Worm (Caenorhabditis elegans) whole organism, midembryonic: ENCODE results near the gene dmsr-16.

Experiments used
- T22C8.4 ChIP-seq: fragments of 200-800 bp; sonication (Bioruptor generic); IDR thresholded peaks from 2 replicates; pipeline ENCODE4 v1.3.6; 2022; ENCODE audit warnings: missing genetic modification characterization, missing compliant biosample characterization
- cog-1 ChIP-seq: sonication (generic microtip); optimal IDR thresholded peaks from 2 replicates; lab custom pipeline; 2016; ENCODE audit warnings: missing genetic modification characterization, missing compliant biosample characterization
- flt-1 ChIP-seq: fragments of 200-800 bp; sonication (Bioruptor generic); IDR thresholded peaks from 2 replicates; pipeline ENCODE4 v1.3.6; 2022; ENCODE audit warnings: missing genetic modification characterization, missing compliant biosample characterization
- klf-2 ChIP-seq: fragments of 200-800 bp; sonication (Bioruptor generic); conservative IDR thresholded peaks from 2 replicates; pipeline ENCODE4 v1.3.6; 2022; ENCODE audit warnings: missing genetic modification reagents, missing genetic modification characterization, missing compliant biosample characterization
- med-1 ChIP-seq: sonication (generic microtip); optimal IDR thresholded peaks from 2 replicates; lab custom pipeline; 2017; ENCODE audit warnings: missing genetic modification characterization, mild to moderate bottlenecking, missing compliant biosample characterization, antibody characterized with exemption, missing genetic modification reagents; ENCODE audit not compliant: insufficient read depth
- ref-1 ChIP-seq: fragments of 200-800 bp; sonication (Bioruptor generic); conservative IDR thresholded peaks from 2 replicates; pipeline ENCODE4 v1.3.6; 2022; ENCODE audit warnings: missing genetic modification reagents, missing genetic modification characterization, missing compliant biosample characterization
- tab-1 ChIP-seq: fragments of 200-800 bp; sonication (Bioruptor generic); IDR thresholded peaks from 2 replicates; pipeline ENCODE4 v1.3.6; 2022; ENCODE audit warnings: missing genetic modification characterization, missing compliant biosample characterization
- ztf-23 ChIP-seq: fragments of 200-800 bp; sonication (Bioruptor generic); IDR thresholded peaks from 2 replicates; pipeline ENCODE4 v1.3.6; 2022; ENCODE audit warnings: missing genetic modification reagents, missing genetic modification characterization, missing compliant biosample characterization
- ztf-29 ChIP-seq: fragments of 200-800 bp; sonication (Bioruptor generic); IDR thresholded peaks from 2 replicates; pipeline ENCODE4 v1.3.6; 2022; ENCODE audit warnings: missing genetic modification reagents, missing genetic modification characterization, missing compliant biosample characterization

Gene dmsr-16

DNA sequence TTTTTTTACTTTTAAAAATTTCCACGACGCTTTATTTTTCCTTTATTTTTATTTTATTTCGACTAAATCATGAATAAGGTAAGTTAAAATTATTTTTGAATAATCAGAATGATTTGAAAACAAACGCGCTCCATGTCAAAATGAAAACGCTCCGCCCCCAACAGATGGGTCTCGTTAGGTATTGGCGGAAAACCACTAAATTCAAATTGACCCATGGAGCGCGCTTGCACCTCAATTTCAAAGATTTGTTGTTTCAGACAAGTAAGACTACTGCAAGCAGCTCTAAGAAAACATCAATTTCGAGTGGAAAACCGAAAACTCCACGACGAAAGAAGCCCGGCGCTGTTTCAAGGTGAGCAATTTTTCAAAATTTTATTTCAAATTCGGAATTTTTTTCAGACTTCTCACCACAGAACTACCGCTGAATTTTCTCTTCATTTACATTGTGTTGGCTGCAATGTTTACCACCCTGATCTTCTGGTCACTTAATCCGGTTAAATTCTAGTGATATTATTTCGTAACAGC is 20.9 kb downstream of the dmsr-16 start, which contains the start of gene ZC404.2:
TSS of gene ZC404.2 (plus strand) at position 47 of the 525 bp plus-strand sequence.
- no peak for TF ChIP-seq ztf-29 (GFP tag; lab: Robert Waterston, UW)
- no peak for TF ChIP-seq cog-1 (tag; lab: Kevin White, UChicago)
- no peak for TF ChIP-seq flt-1 (GFP tag; lab: Robert Waterston, UW)
- no peak for TF ChIP-seq ztf-23 (GFP tag; lab: Robert Waterston, UW)
- TF ChIP-seq ref-1 = no peak
- TF ChIP-seq T22C8.4 (GFP tag; lab: Robert Waterston, UW) = no peak
- no peak for TF ChIP-seq tab-1
- no peak for TF ChIP-seq med-1 (GFP tag; lab: Kevin White, UChicago)
- no peak for TF ChIP-seq klf-2 (GFP tag; lab: Robert Waterston, UW)

DNA sequence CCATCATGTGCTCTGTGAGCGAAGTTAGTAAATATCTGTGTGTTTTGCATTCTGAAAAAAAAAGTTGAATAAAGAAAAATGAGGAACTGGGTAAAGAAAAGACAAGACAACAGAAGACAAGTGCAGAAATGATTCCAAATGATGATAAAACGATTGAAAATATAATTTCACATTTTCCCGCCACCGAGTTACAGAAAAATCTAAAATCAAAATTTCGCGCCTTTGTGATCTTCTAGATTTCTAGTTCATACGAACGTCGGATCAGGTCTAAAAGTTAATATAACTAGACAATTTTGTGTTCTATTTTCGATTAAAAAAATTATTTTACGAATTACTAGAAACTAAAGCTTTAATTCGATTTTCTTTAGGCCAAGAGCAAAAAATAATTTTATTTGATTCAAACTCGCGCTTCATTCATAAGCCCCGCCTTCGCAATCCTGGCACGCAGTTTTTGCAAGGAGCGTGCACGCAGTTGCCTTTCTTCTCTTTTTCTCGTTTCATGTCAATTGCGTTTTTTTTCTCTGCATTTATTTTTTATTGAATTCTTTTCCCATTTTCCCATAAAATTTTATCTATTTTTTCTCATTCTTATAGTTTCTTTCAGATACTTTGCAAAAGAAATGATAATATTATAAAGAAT is 23.9 kb downstream of the dmsr-16 start, which contains the start of the genes spn-4 and spe-39:
TSS of gene spn-4 (minus strand) at position 51 of the 640 bp plus-strand sequence.
TSS of gene spe-39 (plus strand) at position 599 of the 640 bp plus-strand sequence.
- peak; percentile 72 for TF ChIP-seq med-1 (GFP tag; lab: Kevin White, UChicago)
- TF ChIP-seq ztf-29 (GFP tag; lab: Robert Waterston, UW) = peak; percentile 48; the same call in 1 of the 2 replicates
- TF ChIP-seq flt-1 (GFP tag; lab: Robert Waterston, UW) = peak; percentile 62
- TF ChIP-seq cog-1 (tag; lab: Kevin White, UChicago) = no peak
- TF ChIP-seq klf-2 (GFP tag; lab: Robert Waterston, UW) = 0 out of 2 replicates have a peak, but pooled peaks have one; percentile 50
- TF ChIP-seq ref-1 = no peak
- TF ChIP-seq ztf-23 (GFP tag; lab: Robert Waterston, UW) = peak; percentile 51; the same call in 1 of the 2 replicates
- peak; percentile 66; the same call in 1 of the 2 replicates for TF ChIP-seq tab-1
- TF ChIP-seq T22C8.4 (GFP tag; lab: Robert Waterston, UW) = no peak

DNA sequence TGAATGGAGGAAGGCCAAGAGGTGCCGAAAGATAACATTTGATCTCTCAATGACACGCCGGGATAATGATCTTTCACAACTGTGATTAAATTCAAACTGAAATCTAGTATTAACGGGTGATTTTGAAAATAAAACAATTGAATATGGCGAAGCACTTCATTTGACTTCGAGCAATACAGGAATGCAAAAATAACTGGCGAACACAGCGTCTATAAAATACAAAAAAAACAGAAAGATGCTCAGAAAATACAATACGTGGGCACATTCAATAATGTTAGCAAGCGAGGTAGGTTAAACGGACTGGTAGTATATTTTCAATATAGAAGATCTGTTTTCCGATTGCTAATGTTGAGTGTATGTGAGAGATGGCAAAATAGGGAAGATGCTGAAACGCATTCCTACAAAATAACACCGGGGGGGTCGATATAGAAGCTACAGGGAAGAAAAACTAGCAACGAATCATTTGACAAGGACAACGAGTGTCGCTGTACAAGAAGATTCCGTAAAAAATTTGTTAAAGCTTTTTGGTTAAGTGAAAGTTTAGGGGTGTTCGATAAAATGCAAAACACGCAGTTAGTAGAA is 25.7 kb downstream of the dmsr-16 start:
- no peak for TF ChIP-seq klf-2 (GFP tag; lab: Robert Waterston, UW)
- no peak for TF ChIP-seq ref-1
- no peak for TF ChIP-seq flt-1 (GFP tag; lab: Robert Waterston, UW)

DNA sequence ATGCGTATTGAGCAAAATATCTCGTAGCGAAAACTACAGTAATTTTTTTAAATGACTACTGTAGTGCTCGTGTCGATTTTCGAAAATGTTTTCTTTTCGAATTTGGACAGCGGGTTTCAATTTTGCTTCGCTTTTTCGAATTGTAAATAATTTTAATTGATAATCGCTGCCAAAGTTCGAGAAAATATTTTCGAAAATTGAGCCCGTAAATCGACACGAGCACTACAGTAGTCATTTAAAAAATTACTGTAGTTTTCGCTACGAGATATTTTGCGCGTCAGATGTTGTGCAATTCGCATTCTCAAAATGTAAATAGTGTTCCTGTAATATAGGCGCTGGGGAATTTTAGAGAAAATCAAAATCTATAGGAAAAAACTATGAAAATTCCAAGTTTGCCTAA is 26.6 kb downstream of the dmsr-16 start:
- no peak for TF ChIP-seq flt-1 (GFP tag; lab: Robert Waterston, UW)
- TF ChIP-seq T22C8.4 (GFP tag; lab: Robert Waterston, UW) = no peak
- TF ChIP-seq ref-1 = no peak
- no peak for TF ChIP-seq ztf-23 (GFP tag; lab: Robert Waterston, UW)
- no peak for TF ChIP-seq klf-2 (GFP tag; lab: Robert Waterston, UW)
- no peak for TF ChIP-seq tab-1
- TF ChIP-seq med-1 (GFP tag; lab: Kevin White, UChicago) = no peak
- TF ChIP-seq ztf-29 (GFP tag; lab: Robert Waterston, UW) = no peak
- no peak for TF ChIP-seq cog-1 (tag; lab: Kevin White, UChicago)

DNA sequence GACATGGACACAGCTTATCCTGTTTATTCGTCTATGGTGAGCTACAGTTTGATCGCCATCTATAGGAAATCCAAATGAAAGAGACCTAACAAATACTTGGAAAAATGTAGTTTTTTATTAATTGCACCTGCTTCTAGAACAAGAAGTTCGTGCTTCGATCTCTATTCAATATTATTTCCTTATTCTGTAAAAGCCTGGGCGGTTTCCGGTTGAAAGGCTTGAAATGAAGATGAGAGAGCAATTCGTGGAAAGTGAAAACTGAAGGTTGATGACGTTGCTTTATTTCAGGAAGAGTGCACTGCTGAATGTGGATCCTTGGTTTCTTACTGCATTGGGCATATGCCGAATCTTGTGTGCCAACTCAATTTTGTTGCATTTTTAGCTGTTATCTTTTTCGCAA is 28.2 kb downstream of the dmsr-16 start:
- TF ChIP-seq tab-1 (no peak), flt-1 (GFP tag; lab: Robert Waterston, UW) (no peak), cog-1 (tag; lab: Kevin White, UChicago) (no peak), klf-2 (GFP tag; lab: Robert Waterston, UW) (no peak), ztf-23 (GFP tag; lab: Robert Waterston, UW) (no peak), T22C8.4 (GFP tag; lab: Robert Waterston, UW) (no peak)

DNA sequence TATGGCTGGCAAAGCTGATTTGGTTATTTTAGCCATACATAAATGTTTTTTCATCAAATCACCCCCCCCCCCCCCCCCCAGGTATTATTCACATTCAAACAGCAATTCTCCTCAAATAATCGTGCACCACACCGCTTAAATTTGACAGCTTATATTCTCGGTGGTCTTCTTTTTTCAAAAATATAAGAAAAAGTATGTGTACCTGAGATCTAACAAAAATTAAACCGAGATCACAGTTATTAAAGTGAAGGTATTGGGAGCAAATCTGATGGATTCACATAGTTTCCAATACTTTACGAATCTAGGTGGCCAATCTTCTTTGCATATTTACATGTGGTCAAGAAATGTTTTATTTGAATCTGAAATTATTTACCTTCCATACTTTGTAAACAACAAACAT is 28.7 kb downstream of the dmsr-16 start, which contains the start of gene ZC404.15:
TSS of gene ZC404.15 (plus strand) at position 301 of the 400 bp plus-strand sequence.
- TF ChIP-seq ztf-29 (GFP tag; lab: Robert Waterston, UW) = no peak
- no peak for TF ChIP-seq cog-1 (tag; lab: Kevin White, UChicago)
- TF ChIP-seq flt-1 (GFP tag; lab: Robert Waterston, UW) = no peak
- TF ChIP-seq tab-1 = no peak
- no peak for TF ChIP-seq T22C8.4 (GFP tag; lab: Robert Waterston, UW)
- TF ChIP-seq ztf-23 (GFP tag; lab: Robert Waterston, UW) = no peak
- no peak for TF ChIP-seq klf-2 (GFP tag; lab: Robert Waterston, UW)
- no peak for TF ChIP-seq med-1 (GFP tag; lab: Kevin White, UChicago)
- no peak for TF ChIP-seq ref-1

DNA sequence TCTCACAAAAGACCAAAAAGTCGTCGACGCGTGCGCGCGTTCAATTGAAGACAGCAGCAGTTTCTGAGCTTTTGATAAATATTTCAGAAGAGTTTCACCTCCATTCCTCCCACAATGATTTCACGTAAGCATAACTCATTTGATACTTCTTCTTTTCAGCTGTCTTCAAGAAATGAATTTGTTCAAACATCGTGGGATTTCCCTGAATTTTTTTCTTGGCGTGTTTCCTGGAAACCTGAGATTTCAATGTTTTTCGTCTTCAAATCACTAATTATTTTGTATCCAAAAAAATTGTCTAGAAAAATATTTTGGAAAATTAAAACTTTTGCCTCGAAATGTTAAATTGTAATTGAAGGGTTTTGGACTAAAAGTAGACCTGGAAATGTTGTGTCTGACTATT is 30.4 kb downstream of the dmsr-16 start:
- TF ChIP-seq T22C8.4 (GFP tag; lab: Robert Waterston, UW) = no peak
- no peak for TF ChIP-seq ztf-29 (GFP tag; lab: Robert Waterston, UW)
- no peak for TF ChIP-seq klf-2 (GFP tag; lab: Robert Waterston, UW)
- TF ChIP-seq cog-1 (tag; lab: Kevin White, UChicago) = no peak
- TF ChIP-seq ztf-23 (GFP tag; lab: Robert Waterston, UW) = no peak
- no peak for TF ChIP-seq tab-1
- TF ChIP-seq med-1 (GFP tag; lab: Kevin White, UChicago) = no peak
- no peak for TF ChIP-seq ref-1
- TF ChIP-seq flt-1 (GFP tag; lab: Robert Waterston, UW) = no peak

DNA sequence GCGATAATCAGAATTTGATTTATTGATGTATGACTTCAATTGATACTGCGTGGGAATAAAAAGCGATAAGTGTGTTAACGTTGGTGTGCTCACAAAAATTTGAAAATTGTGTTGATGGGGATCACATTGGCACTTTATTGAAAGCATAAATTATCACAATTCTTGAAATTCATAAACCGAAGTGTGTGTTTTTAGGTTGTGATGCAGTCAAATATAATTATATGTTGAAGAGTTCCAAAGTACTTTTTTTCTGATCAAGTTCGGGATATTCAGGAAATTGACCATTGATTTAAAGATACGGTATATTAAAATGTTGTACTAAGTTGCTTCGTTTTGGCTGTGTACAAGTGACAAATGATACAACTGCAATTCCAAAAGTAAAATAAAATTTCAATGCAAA is 33.2 kb downstream of the dmsr-16 start, which contains the start of gene srh-28:
TSS of gene srh-28 (minus strand) at position 101 of the 400 bp plus-strand sequence.
- TF ChIP-seq tab-1 (no peak), med-1 (GFP tag; lab: Kevin White, UChicago) (no peak), flt-1 (GFP tag; lab: Robert Waterston, UW) (no peak), ref-1 (no peak), klf-2 (GFP tag; lab: Robert Waterston, UW) (no peak)

DNA sequence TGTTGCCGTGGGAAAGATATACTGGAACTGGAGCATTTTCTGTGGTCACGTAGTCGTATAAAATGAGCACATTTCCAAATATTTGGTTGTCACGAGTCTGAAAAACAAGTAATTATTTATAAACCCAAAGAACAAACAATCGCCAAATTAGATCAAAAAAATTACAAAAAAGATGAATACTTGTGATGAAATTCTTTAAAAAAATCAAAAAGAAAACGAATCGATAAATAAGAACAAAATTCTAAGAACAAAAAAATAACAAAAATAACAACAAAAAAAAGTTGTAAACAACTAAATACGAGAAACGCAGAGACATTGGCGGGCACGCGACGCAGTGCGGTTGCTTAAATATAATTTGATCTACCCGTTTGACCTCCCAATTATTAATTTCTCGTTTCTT is 35.1 kb downstream of the dmsr-16 start, which contains the start of gene ZC404.16:
TSS of gene ZC404.16 (minus strand) at position 101 of the 400 bp plus-strand sequence.
- no peak for TF ChIP-seq flt-1 (GFP tag; lab: Robert Waterston, UW)
- TF ChIP-seq ztf-23 (GFP tag; lab: Robert Waterston, UW) = no peak
- TF ChIP-seq tab-1 = no peak
- TF ChIP-seq ztf-29 (GFP tag; lab: Robert Waterston, UW) = no peak
- TF ChIP-seq ref-1 = no peak
- no peak for TF ChIP-seq med-1 (GFP tag; lab: Kevin White, UChicago)
- no peak for TF ChIP-seq klf-2 (GFP tag; lab: Robert Waterston, UW)
- no peak for TF ChIP-seq T22C8.4 (GFP tag; lab: Robert Waterston, UW)
- TF ChIP-seq cog-1 (tag; lab: Kevin White, UChicago) = no peak
